Worm (Caenorhabditis elegans) whole organism, early embryonic: Measurements from ENCODE around the gene Y36E3A.2.

Experiments
- B0310.2 ChIP-seq: sonication (generic microtip); optimal IDR thresholded peaks from 2 replicates; lab custom pipeline; 2016; ENCODE audit warnings: mild to moderate bottlenecking, missing genetic modification characterization, missing compliant biosample characterization
- F13C5.2 ChIP-seq: sonication (generic microtip); optimal IDR thresholded peaks from 2 replicates; lab custom pipeline; 2017; ENCODE audit warnings: mild to moderate bottlenecking, missing genetic modification characterization, inconsistent platforms, missing compliant biosample characterization
- aly-1 ChIP-seq: sonication (generic microtip); optimal IDR thresholded peaks from 2 replicates; lab custom pipeline; 2016; ENCODE audit warnings: missing genetic modification characterization, missing compliant biosample characterization
- ama-1 ChIP-seq: fragments of 150-350 bp; optimal IDR thresholded peaks from 2 replicates; lab custom pipeline; 2014
- ceh-13 ChIP-seq: fragments of 200-800 bp; sonication (Bioruptor generic); optimal IDR thresholded peaks from 2 replicates; lab custom pipeline; 2018; ENCODE audit warnings: mild to moderate bottlenecking, missing genetic modification characterization, missing compliant biosample characterization
- ceh-36 ChIP-seq: sonication (generic microtip); optimal IDR thresholded peaks from 2 replicates; lab custom pipeline; 2016; ENCODE audit warnings: missing genetic modification characterization, inconsistent platforms, missing compliant biosample characterization
- ets-7 ChIP-seq: sonication (generic microtip); optimal IDR thresholded peaks from 2 replicates; lab custom pipeline; 2016; ENCODE audit warnings: missing genotype, missing genetic modification characterization, missing compliant biosample characterization
- flt-1 ChIP-seq: fragments of 200-800 bp; sonication (Bioruptor generic); IDR thresholded peaks from 2 replicates; pipeline ENCODE4 v1.3.6; 2022; ENCODE audit warnings: missing genetic modification characterization, missing compliant biosample characterization
- hmbx-1 ChIP-seq: sonication (generic microtip); optimal IDR thresholded peaks from 2 replicates; lab custom pipeline; 2016; ENCODE audit warnings: mild to moderate bottlenecking, missing genetic modification characterization, missing compliant biosample characterization
- hmg-4 ChIP-seq: fragments of 200-800 bp; sonication (Bioruptor generic); optimal IDR thresholded peaks from 2 replicates; lab custom pipeline; 2018; ENCODE audit warnings: mild to moderate bottlenecking, missing genetic modification characterization, missing compliant biosample characterization
- hnd-1 ChIP-seq: sonication (generic microtip); optimal IDR thresholded peaks from 2 replicates; lab custom pipeline; 2016; ENCODE audit warnings: missing genetic modification characterization, missing compliant biosample characterization
- pes-1 ChIP-seq: fragments of 200-800 bp; sonication (Bioruptor generic); IDR thresholded peaks from 2 replicates; pipeline ENCODE4 v1.3.6; 2022; ENCODE audit warnings: missing genetic modification reagents, missing genetic modification characterization, missing compliant biosample characterization
- scrt-1 ChIP-seq: fragments of 200-800 bp; sonication (Bioruptor generic); IDR thresholded peaks from 2 replicates; pipeline ENCODE4 v1.3.6; 2022; ENCODE audit warnings: missing genetic modification characterization, missing compliant biosample characterization
- sea-1 ChIP-seq: fragments of 200-800 bp; sonication (Bioruptor generic); conservative IDR thresholded peaks from 2 replicates; pipeline ENCODE4 v1.3.6; 2022; ENCODE audit warnings: missing genetic modification characterization, missing compliant biosample characterization
- tbx-11 ChIP-seq: fragments of 200-800 bp; sonication (Bioruptor generic); IDR thresholded peaks from 2 replicates; pipeline ENCODE4 v1.3.6; 2022; ENCODE audit warnings: missing genetic modification characterization, missing compliant biosample characterization
- tbx-37 ChIP-seq: fragments of 200-800 bp; sonication (Bioruptor generic); conservative IDR thresholded peaks from 2 replicates; pipeline ENCODE4 v1.3.6; 2022; ENCODE audit warnings: missing genetic modification reagents, missing genetic modification characterization, missing compliant biosample characterization
- tra-4 ChIP-seq: sonication (generic microtip); optimal IDR thresholded peaks from 2 replicates; lab custom pipeline; 2017; ENCODE audit warnings: missing genetic modification characterization, missing compliant biosample characterization

Y36E3A.2 gene

ce11 chrV:15425368-15426091, at the start of gene Y36E3A.2:
Gene Y36E3A.2, plus strand, starts transcription at chrV:15426041.
- TF ChIP-seq pes-1 (GFP tag; lab: Robert Waterston, UW) (no peak), hmg-4 (GFP tag; lab: Kevin White, UChicago) (no peak), sea-1 (GFP tag; lab: Robert Waterston, UW) (no peak), F13C5.2 (tag; lab: Kevin White, UChicago) (no peak), flt-1 (GFP tag; lab: Robert Waterston, UW) (no peak)

ce11 chrV:15376223-15376622, 49.6 kb upstream of the Y36E3A.2 start, which contains the start of gene srh-52:
Gene srh-52, minus strand, starts transcription at chrV:15376323.
- no peak for TF ChIP-seq hnd-1 (tag; lab: Kevin White, UChicago)
- no peak for TF ChIP-seq tra-4 (tag; lab: Kevin White, UChicago)
- no peak for TF ChIP-seq B0310.2 (tag; lab: Kevin White, UChicago)
- TF ChIP-seq ets-7 (tag; lab: Kevin White, UChicago): no peak

- no peak for TF ChIP-seq hmbx-1 (tag; lab: Kevin White, UChicago)
- TF ChIP-seq tra-4 (tag; lab: Kevin White, UChicago): no peak
- TF ChIP-seq F13C5.2 (tag; lab: Kevin White, UChicago): no peak
- no peak for TF ChIP-seq hmg-4 (GFP tag; lab: Kevin White, UChicago)
- no peak for TF ChIP-seq ceh-36 (tag; lab: Kevin White, UChicago)
- no peak for TF ChIP-seq sea-1 (GFP tag; lab: Robert Waterston, UW)
- no peak for TF ChIP-seq flt-1 (GFP tag; lab: Robert Waterston, UW)
- TF ChIP-seq hnd-1 (tag; lab: Kevin White, UChicago): no peak
- TF ChIP-seq aly-1 (tag; lab: Kevin White, UChicago): no peak
- TF ChIP-seq B0310.2 (tag; lab: Kevin White, UChicago): no peak
- no peak for TF ChIP-seq tbx-37
- TF ChIP-seq pes-1 (GFP tag; lab: Robert Waterston, UW): no peak
- no peak for TF ChIP-seq scrt-1 (GFP tag; lab: Robert Waterston, UW)
These were observed 47.9 kb upstream of the Y36E3A.2 start, which contains the start of gene srh-122 for ce11 chrV:15377903-15378302. Gene srh-122, minus strand, starts transcription at chrV:15378003.

ce11 chrV:15379817-15380216, 46.0 kb upstream of the Y36E3A.2 start, which contains the start of gene srh-251:
Gene srh-251, minus strand, starts transcription at chrV:15379917.
- TF ChIP-seq ceh-13 (GFP tag; lab: Kevin White, UChicago) (no peak), sea-1 (GFP tag; lab: Robert Waterston, UW) (no peak), flt-1 (GFP tag; lab: Robert Waterston, UW) (no peak), scrt-1 (GFP tag; lab: Robert Waterston, UW) (no peak), tra-4 (tag; lab: Kevin White, UChicago) (no peak), tbx-11 (GFP tag; lab: Robert Waterston, UW) (no peak), hnd-1 (tag; lab: Kevin White, UChicago) (no peak), pes-1 (GFP tag; lab: Robert Waterston, UW) (no peak), B0310.2 (tag; lab: Kevin White, UChicago) (no peak), F13C5.2 (tag; lab: Kevin White, UChicago) (no peak), aly-1 (tag; lab: Kevin White, UChicago) (no peak), ets-7 (tag; lab: Kevin White, UChicago) (no peak), ama-1 (lab: Kevin White, UChicago) (no peak), ceh-36 (tag; lab: Kevin White, UChicago) (no peak), hmbx-1 (tag; lab: Kevin White, UChicago) (no peak), hmg-4 (GFP tag; lab: Kevin White, UChicago) (no peak)

ce11 chrV:15380857-15381256, 45.0 kb upstream of the Y36E3A.2 start, which contains the start of gene dhs-23:
Gene dhs-23, plus strand, starts transcription at chrV:15381219.
- no peak for TF ChIP-seq ceh-13 (GFP tag; lab: Kevin White, UChicago)
- TF ChIP-seq ets-7 (tag; lab: Kevin White, UChicago): no peak
- TF ChIP-seq scrt-1 (GFP tag; lab: Robert Waterston, UW): no peak
- TF ChIP-seq hmg-4 (GFP tag; lab: Kevin White, UChicago): no peak
- no peak for TF ChIP-seq F13C5.2 (tag; lab: Kevin White, UChicago)
- TF ChIP-seq hnd-1 (tag; lab: Kevin White, UChicago): no peak
- no peak for TF ChIP-seq tra-4 (tag; lab: Kevin White, UChicago)
- no peak for TF ChIP-seq pes-1 (GFP tag; lab: Robert Waterston, UW)
- TF ChIP-seq hmbx-1 (tag; lab: Kevin White, UChicago): no peak
- TF ChIP-seq ama-1 (lab: Kevin White, UChicago): no peak
- no peak for TF ChIP-seq B0310.2 (tag; lab: Kevin White, UChicago)
- TF ChIP-seq sea-1 (GFP tag; lab: Robert Waterston, UW): no peak
- TF ChIP-seq aly-1 (tag; lab: Kevin White, UChicago): no peak
- TF ChIP-seq tbx-37: no peak

ce11 chrV:15383739-15384138, 42.1 kb upstream of the Y36E3A.2 start, which contains the start of gene str-88:
Gene str-88, minus strand, starts transcription at chrV:15383839.
- TF ChIP-seq hnd-1 (tag; lab: Kevin White, UChicago) (no peak), ceh-13 (GFP tag; lab: Kevin White, UChicago) (no peak), ets-7 (tag; lab: Kevin White, UChicago) (no peak), F13C5.2 (tag; lab: Kevin White, UChicago) (no peak), B0310.2 (tag; lab: Kevin White, UChicago) (no peak), scrt-1 (GFP tag; lab: Robert Waterston, UW) (no peak), flt-1 (GFP tag; lab: Robert Waterston, UW) (no peak), tbx-11 (GFP tag; lab: Robert Waterston, UW) (no peak), tbx-37 (no peak), sea-1 (GFP tag; lab: Robert Waterston, UW) (no peak), hmbx-1 (tag; lab: Kevin White, UChicago) (no peak), ama-1 (lab: Kevin White, UChicago) (no peak), hmg-4 (GFP tag; lab: Kevin White, UChicago) (no peak), pes-1 (GFP tag; lab: Robert Waterston, UW) (no peak), tra-4 (tag; lab: Kevin White, UChicago) (no peak), aly-1 (tag; lab: Kevin White, UChicago) (no peak), ceh-36 (tag; lab: Kevin White, UChicago) (no peak)
